Fruit fly (Drosophila melanogaster) whole organism, embryonic: Measurements from ENCODE around the gene alpha-Est9.

Source experiments
- Atf3 ChIP-seq: fragments of 200-800 bp; sonication (Bioruptor generic); optimal IDR thresholded peaks from 3 replicates; lab custom pipeline; 2016; ENCODE audit warnings: missing biosample characterization, missing genetic modification characterization
- Bdp1 ChIP-seq: fragments of 200-800 bp; sonication (Bioruptor generic); optimal IDR thresholded peaks from 3 replicates; lab custom pipeline; 2016; ENCODE audit warnings: missing biosample characterization, missing genetic modification characterization
- Blimp-1 ChIP-seq: fragments of 200-800 bp; sonication (Bioruptor generic); optimal IDR thresholded peaks from 3 replicates; lab custom pipeline; 2018; ENCODE audit warnings: missing biosample characterization, missing genetic modification characterization, mild to moderate bottlenecking, moderate library complexity, missing genetic modification reagents
- Bteb2 ChIP-seq: fragments of 200-800 bp; sonication (Bioruptor generic); optimal IDR thresholded peaks from 2 replicates; lab custom pipeline; 2016; ENCODE audit warnings: missing biosample characterization, missing genetic modification characterization
- CG10147 ChIP-seq: fragments of 200-800 bp; sonication (Bioruptor generic); optimal IDR thresholded peaks from 2 replicates; lab custom pipeline; 2019; ENCODE audit warnings: missing biosample characterization, mild to moderate bottlenecking, missing genetic modification characterization, moderate library complexity
- CG11398 ChIP-seq: fragments of 200-800 bp; sonication (Bioruptor generic); optimal IDR thresholded peaks from 2 replicates; lab custom pipeline; 2016; ENCODE audit warnings: missing biosample characterization, missing genetic modification characterization
- CG12219 ChIP-seq: fragments of 200-800 bp; sonication (Bioruptor generic); optimal IDR thresholded peaks from 3 replicates; lab custom pipeline; 2018; ENCODE audit warnings: missing biosample characterization, mild to moderate bottlenecking, missing genetic modification characterization
- CG12299 ChIP-seq: fragments of 200-800 bp; sonication (Bioruptor generic); optimal IDR thresholded peaks from 2 replicates; lab custom pipeline; 2018; ENCODE audit warnings: missing biosample characterization, mild to moderate bottlenecking, missing genetic modification characterization
- CG17186 ChIP-seq: fragments of 200-800 bp; sonication (Bioruptor generic); optimal IDR thresholded peaks from 3 replicates; lab custom pipeline; 2017; ENCODE audit warnings: missing biosample characterization, missing genetic modification reagents, missing genetic modification characterization
- CG17802 ChIP-seq: fragments of 200-800 bp; sonication (Bioruptor generic); optimal IDR thresholded peaks from 2 replicates; lab custom pipeline; 2018; ENCODE audit warnings: missing biosample characterization, mild to moderate bottlenecking, missing genetic modification characterization, moderate library complexity
- CG2199 ChIP-seq: fragments of 200-800 bp; sonication (Bioruptor generic); IDR thresholded peaks from 3 replicates; pipeline ENCODE4 v1.3.6; 2022; ENCODE audit warnings: missing biosample characterization, missing genetic modification characterization
- CG4424 ChIP-seq: fragments of 200-800 bp; sonication (Bioruptor generic); optimal IDR thresholded peaks from 3 replicates; lab custom pipeline; 2016; ENCODE audit warnings: missing biosample characterization, missing genetic modification characterization
- CG6175 ChIP-seq: fragments of 200-800 bp; sonication (Bioruptor generic); IDR thresholded peaks from 3 replicates; pipeline ENCODE4 v1.3.6; 2022; ENCODE audit warnings: missing biosample characterization, missing genetic modification characterization
- CG6683 ChIP-seq: fragments of 200-800 bp; sonication (Bioruptor generic); optimal IDR thresholded peaks from 2 replicates; lab custom pipeline; 2017; ENCODE audit warnings: missing biosample characterization, mild to moderate bottlenecking, missing genetic modification characterization, missing genetic modification reagents
- CG9797 ChIP-seq: fragments of 200-800 bp; sonication (Bioruptor generic); optimal IDR thresholded peaks from 3 replicates; lab custom pipeline; 2018; ENCODE audit warnings: missing biosample characterization, mild to moderate bottlenecking, missing genetic modification characterization
- Deaf1 ChIP-seq: fragments of 200-800 bp; optimal IDR thresholded peaks from 3 replicates; lab custom pipeline; 2019; ENCODE audit warnings: missing biosample characterization, mild to moderate bottlenecking, missing genetic modification characterization, moderate library complexity
- Dll ChIP-seq: fragments of 200-800 bp; sonication (Bioruptor generic); IDR thresholded peaks from 4 replicates; pipeline ENCODE4 v1.3.6; 2022; ENCODE audit warnings: missing biosample characterization, missing genetic modification characterization; ENCODE audit not compliant: partially characterized antibody
- Doc2 ChIP-seq: fragments of 200-800 bp; sonication (Bioruptor generic); IDR thresholded peaks from 2 replicates; pipeline ENCODE4 v1.3.6; 2022; ENCODE audit warnings: missing biosample characterization, missing genetic modification characterization
- Drgx ChIP-seq: fragments of 200-800 bp; sonication (Bioruptor generic); IDR thresholded peaks from 2 replicates; pipeline ENCODE4 v1.3.6; 2022; ENCODE audit warnings: missing biosample characterization, missing genetic modification characterization
- Hr39 ChIP-seq: fragments of >200 bp; optimal IDR thresholded peaks from 2 replicates; lab custom pipeline; 2017
- Kr ChIP-seq: fragments of 200-800 bp; sonication (Bioruptor generic); optimal IDR thresholded peaks from 2 replicates; lab custom pipeline; 2017; ENCODE audit warnings: missing biosample characterization, mild to moderate bottlenecking, missing genetic modification characterization
- Med ChIP-seq: fragments of 200-800 bp; sonication (Bioruptor generic); peaks from one replicate; lab custom pipeline; 2016; ENCODE audit warnings: missing biosample characterization, missing genetic modification characterization, mild to moderate bottlenecking, inconsistent platforms, moderate library complexity
- Rx ChIP-seq: fragments of 200-800 bp; sonication (Bioruptor generic); IDR thresholded peaks from 2 replicates; pipeline ENCODE4 v1.3.6; 2022; ENCODE audit warnings: missing biosample characterization, missing genetic modification characterization
- Trl ChIP-seq, 3 experiments: fragments of >200 bp in 2 of 3; fragments of 200-800 bp in 1 of 3; sonication (Bioruptor generic) in 1 of 3; optimal IDR thresholded peaks; 2 replicates in 1 of 3; 3 replicates in 2 of 3; lab custom pipeline; 2016 to 2017; ENCODE audit warnings: missing biosample characterization in 1 of 3, missing genetic modification characterization in 1 of 3
- amos ChIP-seq: fragments of 200-800 bp; sonication (Bioruptor generic); IDR thresholded peaks from 2 replicates; pipeline ENCODE4 v1.3.6; 2022; ENCODE audit warnings: missing biosample characterization, missing genetic modification characterization; ENCODE audit not compliant: partially characterized antibody
- ash1 ChIP-seq: fragments of 200-800 bp; sonication (Bioruptor generic); optimal IDR thresholded peaks from 2 replicates; lab custom pipeline; 2018; ENCODE audit warnings: missing biosample characterization, mild to moderate bottlenecking, missing genetic modification characterization
- cato ChIP-seq: fragments of 200-800 bp; sonication (Bioruptor generic); optimal IDR thresholded peaks from 2 replicates; lab custom pipeline; 2016; ENCODE audit warnings: missing biosample characterization, missing genetic modification characterization, borderline replicate concordance
- corto ChIP-seq: fragments of 200-800 bp; sonication (Bioruptor generic); optimal IDR thresholded peaks from 2 replicates; lab custom pipeline; 2016; ENCODE audit warnings: missing biosample characterization, mild to moderate bottlenecking, missing genetic modification characterization, moderate library complexity
- emc ChIP-seq: fragments of 200-800 bp; sonication (Bioruptor generic); optimal IDR thresholded peaks from 2 replicates; lab custom pipeline; 2016; ENCODE audit warnings: missing biosample characterization, missing genetic modification characterization
- ewg ChIP-seq: fragments of 200-800 bp; sonication (Bioruptor generic); optimal IDR thresholded peaks from 3 replicates; lab custom pipeline; 2017; ENCODE audit warnings: mild to moderate bottlenecking, missing biosample characterization, missing genetic modification reagents, missing genetic modification characterization
- gcm ChIP-seq: fragments of 200-800 bp; sonication (Bioruptor generic); optimal IDR thresholded peaks from 2 replicates; lab custom pipeline; 2019; ENCODE audit warnings: missing biosample characterization, mild to moderate bottlenecking, missing genetic modification characterization, moderate library complexity
- grau ChIP-seq: fragments of 200-800 bp; optimal IDR thresholded peaks from 3 replicates; lab custom pipeline; 2019; ENCODE audit warnings: missing biosample characterization, mild to moderate bottlenecking, missing genetic modification characterization, moderate library complexity
- inv ChIP-seq: fragments of 200-800 bp; sonication (Bioruptor generic); IDR thresholded peaks from 2 replicates; pipeline ENCODE4 v1.3.6; 2022; ENCODE audit warnings: missing biosample characterization, missing genetic modification characterization; ENCODE audit not compliant: partially characterized antibody
- jigr1 ChIP-seq: fragments of 200-800 bp; sonication (Bioruptor generic); IDR thresholded peaks from 3 replicates; pipeline ENCODE4 v1.3.6; 2022; ENCODE audit warnings: missing biosample characterization, missing genetic modification characterization
- lab ChIP-seq: fragments of 200-800 bp; sonication (Bioruptor generic); optimal IDR thresholded peaks from 3 replicates; lab custom pipeline; 2017; ENCODE audit warnings: missing biosample characterization, missing genetic modification characterization, mild to moderate bottlenecking, moderate library complexity, missing genetic modification reagents
- oc ChIP-seq: fragments of 200-800 bp; sonication (Bioruptor generic); optimal IDR thresholded peaks from 2 replicates; lab custom pipeline; 2018; ENCODE audit warnings: missing biosample characterization, mild to moderate bottlenecking, missing genetic modification characterization, moderate library complexity
- onecut ChIP-seq: fragments of 200-800 bp; sonication (Bioruptor generic); IDR thresholded peaks from 2 replicates; pipeline ENCODE4 v1.3.6; 2022; ENCODE audit warnings: missing biosample characterization, missing genetic modification characterization
- otp ChIP-seq: fragments of 200-800 bp; sonication (Bioruptor generic); IDR thresholded peaks from 3 replicates; pipeline ENCODE4, ENCODE4 v1.3.6; 2022; ENCODE audit warnings: missing biosample characterization, missing genetic modification characterization
- pb ChIP-seq: fragments of 200-800 bp; sonication (Bioruptor generic); optimal IDR thresholded peaks from 3 replicates; lab custom pipeline; 2016; ENCODE audit warnings: missing biosample characterization, missing genetic modification characterization
- sd ChIP-seq: fragments of 200-800 bp; sonication (Bioruptor generic); optimal IDR thresholded peaks from 3 replicates; lab custom pipeline; 2018; ENCODE audit warnings: missing biosample characterization, mild to moderate bottlenecking, missing genetic modification characterization, moderate library complexity
- shn ChIP-seq: fragments of 200-800 bp; sonication (Bioruptor generic); optimal IDR thresholded peaks from 3 replicates; lab custom pipeline; 2016; ENCODE audit warnings: missing biosample characterization, missing genetic modification characterization
- slou ChIP-seq: fragments of 200-800 bp; sonication (Bioruptor generic); optimal IDR thresholded peaks from 3 replicates; lab custom pipeline; 2016; ENCODE audit warnings: missing biosample characterization, missing genetic modification characterization
- tll ChIP-seq, 2 experiments: fragments of 200-800 bp in 1 of 2; fragments of >200 bp in 1 of 2; sonication (Bioruptor generic) in 1 of 2; optimal IDR thresholded peaks; 2 replicates each; lab custom pipeline; 2017 to 2019; ENCODE audit warnings: missing biosample characterization in 2 of 2, missing genetic modification characterization in 2 of 2, mild to moderate bottlenecking in 1 of 2, moderate library complexity in 1 of 2

Gene alpha-Est9

dm6 chr3R:7523594-7523993 is 18.7 kb upstream of the alpha-Est9 start, which contains the start of gene alpha-Est7:
Gene alpha-Est7 (minus strand): TSS chr3R:7523753.
- TF ChIP-seq CG17186 (no peak), CG6175 (GFP tag; lab: Robert Waterston, UW) (peak; percentile 70; the same call in 1 of the 3 replicates), pb (GFP tag; lab: Kevin White, UChicago) (no peak), Drgx (GFP tag; lab: Robert Waterston, UW) (0 out of 2 replicates have a peak, but pooled peaks have one; percentile 7), otp (GFP tag; lab: Robert Waterston, UW) (no peak), CG17802 (no peak), Med (peak; percentile 23), Deaf1 (no peak), oc (tag; lab: Kevin White, UChicago) (no peak), Bdp1 (GFP tag; lab: Kevin White, UChicago) (no peak), CG6683 (GFP tag; lab: Kevin White, UChicago) (no peak), emc (GFP tag; lab: Kevin White, UChicago) (no peak), Kr (GFP tag; lab: Kevin White, UChicago) (no peak), grau (no peak), inv (GFP tag; lab: Robert Waterston, UW) (no peak), CG9797 (no peak), Hr39 (no peak), CG11398 (GFP tag; lab: Kevin White, UChicago) (no peak), CG12219 (GFP tag; lab: Kevin White, UChicago) (no peak), tll (GFP tag; optimal IDR thresholded peaks at IDR 0.05; lab: Kevin White, UChicago) (no peak), lab (no peak), Bteb2 (no peak), slou (GFP tag; lab: Kevin White, UChicago) (no peak), gcm (no peak), CG12299 (tag; lab: Kevin White, UChicago) (no peak), shn (no peak), ash1 (no peak), Doc2 (GFP tag; lab: Robert Waterston, UW) (no peak), sd (tag; lab: Kevin White, UChicago) (peak; percentile 74), onecut (GFP tag; lab: Robert Waterston, UW) (no peak), ewg (GFP tag; lab: Kevin White, UChicago) (no peak), amos (GFP tag; lab: Robert Waterston, UW) (0 out of 2 replicates have a peak, but pooled peaks have one; percentile 3), CG2199 (GFP tag; lab: Robert Waterston, UW) (peak; percentile 84; the same call in 2 of the 3 replicates), Trl (optimal IDR thresholded peaks at IDR 0.05; lab: Kevin White, UChicago) (peak in 1 of 2 experiments; percentile 16), Trl (GFP tag; optimal IDR thresholded peaks at IDR 0.05; lab: Kevin White, UChicago) (no peak), cato (GFP tag; lab: Kevin White, UChicago) (no peak), jigr1 (GFP tag; lab: Robert Waterston, UW) (no peak), Rx (GFP tag; lab: Robert Waterston, UW) (no peak), corto (GFP tag; lab: Kevin White, UChicago) (peak; percentile 20), Dll (no peak), Blimp-1 (GFP tag; lab: Kevin White, UChicago) (no peak), Atf3 (GFP tag; lab: Kevin White, UChicago) (no peak), CG4424 (GFP tag; lab: Kevin White, UChicago) (no peak), CG10147 (no peak)
